Fruit fly (Drosophila melanogaster) whole organism, prepupa: ENCODE data around the gene vrs.

Experiments used
- Ets96B ChIP-seq: fragments of 200-800 bp; optimal IDR thresholded peaks from 2 replicates; lab custom pipeline; 2019; ENCODE audit warnings: missing biosample characterization, mild to moderate bottlenecking, missing genetic modification characterization, moderate library complexity
- Hr39 ChIP-seq: fragments of 200-800 bp; sonication (Bioruptor generic); optimal IDR thresholded peaks from 2 replicates; lab custom pipeline; 2016; ENCODE audit warnings: missing biosample characterization, missing genetic modification characterization
- Sox102F ChIP-seq: fragments of 200-800 bp; sonication (Bioruptor generic); optimal IDR thresholded peaks from 2 replicates; lab custom pipeline; 2016; ENCODE audit warnings: missing biosample characterization, mild to moderate bottlenecking, missing genetic modification characterization
- achi ChIP-seq: fragments of 200-800 bp; sonication (Bioruptor generic); optimal IDR thresholded peaks from 3 replicates; lab custom pipeline; 2016; ENCODE audit warnings: missing biosample characterization, missing genetic modification characterization
- cyc ChIP-seq: fragments of 200-800 bp; sonication (Bioruptor generic); optimal IDR thresholded peaks from 3 replicates; lab custom pipeline; 2016; ENCODE audit warnings: missing biosample characterization, missing genetic modification characterization
- topi ChIP-seq: fragments of 200-800 bp; sonication (Bioruptor generic); optimal IDR thresholded peaks from 3 replicates; lab custom pipeline; 2016; ENCODE audit warnings: missing biosample characterization, missing genetic modification characterization

DNA sequence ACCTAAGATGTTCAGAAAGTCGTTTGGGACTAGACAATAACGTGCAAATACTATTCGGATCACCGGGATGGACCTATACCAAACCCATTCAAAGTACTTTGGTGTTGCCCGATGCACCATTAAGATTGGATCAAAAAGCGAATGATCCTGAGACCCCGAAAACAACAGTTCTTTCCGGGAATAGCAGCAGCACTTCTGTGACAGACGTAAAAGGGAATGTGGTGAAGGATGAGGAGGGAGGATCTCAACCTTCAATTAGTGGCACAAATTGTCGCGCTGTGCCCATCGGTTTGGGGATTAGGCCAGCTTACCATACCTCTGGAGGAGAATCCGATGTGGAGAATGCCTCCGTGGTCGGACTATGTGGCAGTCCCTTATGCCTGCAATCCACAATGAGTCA is 891 bp downstream of the vrs start:
- no peak for TF ChIP-seq achi
- TF ChIP-seq Ets96B, result no peak
- no peak for TF ChIP-seq cyc
- no peak for TF ChIP-seq Hr39 (GFP tag; lab: Kevin White, UChicago)
- TF ChIP-seq topi (GFP tag; lab: Kevin White, UChicago), result no peak
- no peak for TF ChIP-seq Sox102F (GFP tag; lab: Kevin White, UChicago)
